Fruit fly (Drosophila melanogaster): Measurements from ENCODE around the gene VAChT.

The VAChT gene

DNA sequence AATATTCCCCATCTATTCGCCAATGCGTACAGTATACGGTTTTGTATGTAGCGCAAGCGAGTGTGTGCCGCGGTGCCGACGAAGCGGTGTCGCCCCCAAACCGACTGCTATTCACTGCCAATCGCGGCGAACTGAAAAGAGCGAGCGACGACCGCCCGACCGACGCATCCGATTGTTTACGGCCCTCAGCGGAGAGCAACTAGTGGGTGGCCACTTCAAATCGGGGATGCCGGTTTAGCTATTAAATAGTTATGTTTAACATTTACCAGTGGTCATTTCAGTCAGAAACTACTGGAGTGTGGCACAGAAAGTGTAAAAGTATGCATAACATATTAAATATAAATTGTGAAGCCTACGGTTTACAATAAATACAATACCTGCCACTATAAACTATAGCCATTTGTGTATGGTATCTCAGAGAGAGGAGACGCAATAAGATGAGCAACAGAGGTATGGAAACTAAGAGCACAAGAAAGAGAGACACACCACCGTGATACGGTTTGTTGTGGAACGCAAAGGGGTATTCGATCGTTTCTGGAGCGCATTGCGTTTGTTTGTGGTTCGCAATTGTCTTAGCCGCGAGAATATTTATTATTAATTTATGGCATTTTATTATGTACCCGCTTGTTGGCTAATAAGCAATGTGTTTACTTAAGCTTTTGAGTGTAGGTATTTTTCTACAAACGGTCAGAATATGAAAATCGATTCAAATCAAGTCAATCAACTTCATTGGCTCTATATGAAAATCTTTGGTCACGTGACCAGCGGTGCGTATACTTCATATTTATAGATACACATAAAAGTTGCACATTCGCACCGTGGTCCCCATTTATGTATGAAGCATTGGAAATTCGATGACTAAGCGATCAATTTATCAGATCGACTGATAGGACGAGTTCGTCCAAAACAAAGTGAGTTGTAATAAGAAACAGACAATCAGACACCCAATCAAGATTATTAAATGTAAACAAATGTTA lies 35.0 kb downstream of the VAChT start:
- peak; percentile 10 for TF ChIP-seq Smox (GFP tag; optimal IDR thresholded peaks at IDR 0.05)
- TF ChIP-seq ss (GFP tag; optimal IDR thresholded peaks at IDR 0.05), result no peak
- peak; percentile 7 for TF ChIP-seq CG6276 (GFP tag; optimal IDR thresholded peaks at IDR 0.05)
- no peak for TF ChIP-seq CG16779 (tag; optimal IDR thresholded peaks at IDR 0.05)
- TF ChIP-seq CG10631 (GFP tag; optimal IDR thresholded peaks at IDR 0.05), result no peak
- TF ChIP-seq CG8119 (GFP tag; IDR thresholded peaks at IDR 0.05), result no peak; the same call in 2 of the 3 replicates
- peak; percentile 76 for TF ChIP-seq Eip78C (GFP tag)
- peak; percentile 4 for TF ChIP-seq CG1621 (tag; optimal IDR thresholded peaks at IDR 0.05)
- TF ChIP-seq CG6792 (GFP tag; optimal IDR thresholded peaks at IDR 0.05), result no peak
- peak; percentile 13 for TF ChIP-seq vri (GFP tag; optimal IDR thresholded peaks at IDR 0.05)
- peak; percentile 24 for TF ChIP-seq Met (GFP tag; optimal IDR thresholded peaks at IDR 0.05)
- no peak for TF ChIP-seq Sox15 (GFP tag; optimal IDR thresholded peaks at IDR 0.05)
- TF ChIP-seq CG6163 (GFP tag; IDR thresholded peaks at IDR 0.05), result peak; percentile 47; the same call in 1 of the 3 replicates
- no peak for TF ChIP-seq CG6808 (GFP tag; optimal IDR thresholded peaks at IDR 0.05)
- TF ChIP-seq CG3919 (GFP tag; optimal IDR thresholded peaks at IDR 0.05), result no peak
- TF ChIP-seq fkh (GFP tag; optimal IDR thresholded peaks at IDR 0.05), result peak; percentile 40
- peak; percentile 21; the same call in 1 of the 2 replicates for TF ChIP-seq CG15336 (GFP tag; IDR thresholded peaks at IDR 0.05)

dm6 chr3R:18741027-18741843 lies 35.9 kb downstream of the VAChT start:
- peak; percentile 80 to 84 for TF ChIP-seq ss (GFP tag; optimal IDR thresholded peaks at IDR 0.05)
- TF ChIP-seq CG3919 (GFP tag; optimal IDR thresholded peaks at IDR 0.05), result peak; percentile 95
- TF ChIP-seq fkh (GFP tag; optimal IDR thresholded peaks at IDR 0.05), result peak; percentile 56
- peak; percentile 54 for TF ChIP-seq CG9139 (GFP tag; optimal IDR thresholded peaks at IDR 0.05)
- peak; percentile 98 for TF ChIP-seq Eip78C (GFP tag)
- peak; percentile 90 for TF ChIP-seq vri (GFP tag; optimal IDR thresholded peaks at IDR 0.05)
- peak; percentile 87 for TF ChIP-seq Ets21C (GFP tag; optimal IDR thresholded peaks at IDR 0.05)
- TF ChIP-seq achi (GFP tag; optimal IDR thresholded peaks at IDR 0.05), result peak; percentile 93
- TF ChIP-seq CG6276 (GFP tag; optimal IDR thresholded peaks at IDR 0.05), result peak; percentile 87
- TF ChIP-seq OdsH (GFP tag; optimal IDR thresholded peaks at IDR 0.05), result peak; percentile 95
- TF ChIP-seq CG15336 (GFP tag; IDR thresholded peaks at IDR 0.05), result peak; percentile 95
- TF ChIP-seq CG1621 (tag; optimal IDR thresholded peaks at IDR 0.05), result peak; percentile 79
- TF ChIP-seq CG10669 (GFP tag; optimal IDR thresholded peaks at IDR 0.05), result peak; percentile 87
- peak; percentile 93 for TF ChIP-seq acj6 (GFP tag; optimal IDR thresholded peaks at IDR 0.05)
- peak; percentile 85 for TF ChIP-seq CG11762 (GFP tag; optimal IDR thresholded peaks at IDR 0.05; ENCODE audit: insufficient read depth)
- peak; percentile 95 for TF ChIP-seq Eip93F (GFP tag; optimal IDR thresholded peaks at IDR 0.05)
- peak; percentile 83 for TF ChIP-seq CG6808 (GFP tag; optimal IDR thresholded peaks at IDR 0.05)
- TF ChIP-seq Ets96B (tag; optimal IDR thresholded peaks at IDR 0.05), result peak; percentile 87
- TF ChIP-seq Sox15 (GFP tag; optimal IDR thresholded peaks at IDR 0.05), result peak; percentile 85
- peak; percentile 81 for TF ChIP-seq CG4318 (GFP tag; optimal IDR thresholded peaks at IDR 0.05)
- TF ChIP-seq pdm3 (GFP tag; optimal IDR thresholded peaks at IDR 0.05), result peak; percentile 90
- TF ChIP-seq Smox (GFP tag; optimal IDR thresholded peaks at IDR 0.05), result peak; percentile 95
- TF ChIP-seq fd85E (GFP tag; optimal IDR thresholded peaks at IDR 0.05), result peak; percentile 61
- TF ChIP-seq CG11294 (GFP tag; IDR thresholded peaks at IDR 0.05), result peak; percentile 82
- TF ChIP-seq CG8319 (GFP tag; optimal IDR thresholded peaks at IDR 0.05), result peak; percentile 69
- TF ChIP-seq dac (GFP tag; optimal IDR thresholded peaks at IDR 0.05), result peak; percentile 74
- peak; percentile 94 for TF ChIP-seq CG31627 (GFP tag; optimal IDR thresholded peaks at IDR 0.05)
- peak; percentile 85 for TF ChIP-seq CG11902 (GFP tag; optimal IDR thresholded peaks at IDR 0.05)
- peak; percentile 93 for TF ChIP-seq CG8119 (GFP tag; IDR thresholded peaks at IDR 0.05)
- TF ChIP-seq Eip75B (GFP tag; optimal IDR thresholded peaks at IDR 0.05), result peak; percentile 86
- TF ChIP-seq CG3032 (tag; optimal IDR thresholded peaks at IDR 0.05), result peak; percentile 87
- TF ChIP-seq Hr38 (GFP tag; optimal IDR thresholded peaks at IDR 0.05), result no peak
- peak; percentile 93 for TF ChIP-seq CG6854 (GFP tag; optimal IDR thresholded peaks at IDR 0.05)
- TF ChIP-seq svp (GFP tag), result peak; percentile 97
- TF ChIP-seq dsx (GFP tag; optimal IDR thresholded peaks at IDR 0.05; ENCODE audit: poor library complexity, severe bottlenecking), result peak; percentile 88
- peak; percentile 96 for TF ChIP-seq CG6163 (GFP tag; IDR thresholded peaks at IDR 0.05)
- peak; percentile 92 for TF ChIP-seq Sox14 (GFP tag; optimal IDR thresholded peaks at IDR 0.05)
- peak; percentile 65 to 87 for TF ChIP-seq salr (GFP tag; optimal IDR thresholded peaks at IDR 0.05)
- peak; percentile 89 for TF ChIP-seq CG8632 (GFP tag; optimal IDR thresholded peaks at IDR 0.05)
